Worm (Caenorhabditis elegans): ENCODE data around the gene pqn-68.

The pqn-68 gene

DNA sequence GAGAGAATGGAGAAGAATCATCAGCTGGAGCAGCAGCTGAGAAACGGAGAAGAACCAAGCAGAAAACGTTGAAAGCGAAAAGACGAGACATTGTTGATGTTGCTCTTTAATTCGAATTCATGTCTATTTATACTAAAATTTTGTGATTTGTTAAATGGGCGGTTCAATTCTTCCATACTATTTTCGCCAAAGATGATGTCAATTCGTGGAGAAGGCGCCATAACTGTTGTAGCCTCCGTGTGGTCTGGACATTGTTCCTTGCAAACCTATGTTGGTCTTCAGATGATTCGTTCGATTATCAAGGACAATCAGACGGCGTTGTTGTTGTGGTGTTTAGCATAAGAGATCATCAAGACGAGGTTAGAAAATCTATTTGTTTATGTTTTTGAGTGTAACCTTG, 45.0 kb downstream of the pqn-68 start, which contains the start of gene far-3:
Gene far-3 (minus strand): TSS at position 101 of the 400 bp plus-strand sequence.
- TF ChIP-seq ceh-9 (tag; optimal IDR thresholded peaks at IDR 0.05) (no peak), lin-11 (tag; optimal IDR thresholded peaks at IDR 0.05) (no peak), unc-86 (tag; optimal IDR thresholded peaks at IDR 0.05) (no peak), nfya-1 (tag; optimal IDR thresholded peaks at IDR 0.05) (no peak), eyg-1 (tag; optimal IDR thresholded peaks at IDR 0.05) (no peak), fkh-6 (tag; optimal IDR thresholded peaks at IDR 0.05) (no peak), fkh-10 (GFP tag; optimal IDR thresholded peaks at IDR 0.05) (no peak), hlh-6 (tag; optimal IDR thresholded peaks at IDR 0.05) (no peak), ttx-3 (tag; optimal IDR thresholded peaks at IDR 0.05) (no peak), pat-9 (tag; optimal IDR thresholded peaks at IDR 0.05) (no peak)

DNA sequence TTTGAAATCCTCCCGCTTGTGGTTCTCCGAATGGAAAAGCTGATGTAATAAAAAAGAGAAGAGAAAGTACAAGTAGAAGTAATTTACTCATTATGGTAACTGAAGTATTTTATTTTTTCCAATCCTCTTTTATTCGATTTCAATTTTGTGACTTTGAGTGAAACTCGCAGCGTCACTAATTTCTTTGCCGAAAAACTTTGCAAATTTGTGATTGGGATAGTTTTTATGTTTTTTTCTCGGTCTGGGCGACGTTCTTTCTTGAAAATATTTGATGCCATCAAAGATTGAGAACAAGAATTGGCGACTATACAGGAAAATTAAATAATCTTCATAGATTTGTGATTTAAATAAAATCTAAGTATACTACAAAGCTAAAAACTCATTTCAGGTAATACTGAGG, 47.1 kb downstream of the pqn-68 start, which contains the start of gene far-4:
Gene far-4 (minus strand): TSS at position 101 of the 400 bp plus-strand sequence.
- TF ChIP-seq eyg-1 (tag; optimal IDR thresholded peaks at IDR 0.05) (no peak), ceh-48 (tag; optimal IDR thresholded peaks at IDR 0.05) (no peak), sox-4 (tag; optimal IDR thresholded peaks at IDR 0.05) (no peak), ahr-1 (tag; optimal IDR thresholded peaks at IDR 0.05) (no peak), F13H6.1 (tag; optimal IDR thresholded peaks at IDR 0.05) (no peak), unc-42 (tag; optimal IDR thresholded peaks at IDR 0.05) (no peak), ama-1 (optimal IDR thresholded peaks at IDR 0.05) (no peak), ceh-19 (GFP tag; optimal IDR thresholded peaks at IDR 0.05) (no peak), ceh-14 (tag; optimal IDR thresholded peaks at IDR 0.05) (no peak), fkh-6 (tag; optimal IDR thresholded peaks at IDR 0.05) (no peak), ceh-24 (tag; optimal IDR thresholded peaks at IDR 0.05) (no peak), ceh-34 (tag; optimal IDR thresholded peaks at IDR 0.05) (no peak), gmeb-2 (tag; optimal IDR thresholded peaks at IDR 0.05) (no peak), madf-2 (tag; optimal IDR thresholded peaks at IDR 0.05) (no peak), T23F11.4 (GFP tag; optimal IDR thresholded peaks at IDR 0.05) (no peak), ceh-22 (tag; optimal IDR thresholded peaks at IDR 0.05) (no peak), syd-9 (tag; optimal IDR thresholded peaks at IDR 0.05) (no peak), nfya-1 (tag; optimal IDR thresholded peaks at IDR 0.05) (no peak)

DNA sequence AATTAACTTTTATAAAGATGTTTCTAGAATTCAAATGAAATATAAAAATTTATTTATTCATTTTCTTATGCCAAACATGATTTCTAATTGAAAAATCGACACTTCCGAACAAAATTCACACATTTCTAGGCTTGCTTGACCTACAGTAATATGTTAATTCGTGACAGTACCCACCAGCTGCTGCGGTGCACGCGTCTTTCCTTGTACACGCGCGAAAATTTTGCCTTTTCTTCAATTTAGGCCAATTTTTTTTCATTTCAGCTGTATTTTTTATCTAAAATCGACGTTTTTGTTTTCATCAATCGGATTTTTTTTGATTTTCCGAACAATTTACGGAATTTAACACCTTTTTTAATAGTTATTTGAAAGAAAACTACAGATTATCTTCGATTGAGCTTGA, 47.6 kb downstream of the pqn-68 start:
- no peak for TF ChIP-seq hlh-8 (tag; optimal IDR thresholded peaks at IDR 0.05)
- TF ChIP-seq unc-86 (tag; optimal IDR thresholded peaks at IDR 0.05) = no peak
- no peak for TF ChIP-seq dve-1 (tag; optimal IDR thresholded peaks at IDR 0.05)
- TF ChIP-seq F13H6.1 (tag; optimal IDR thresholded peaks at IDR 0.05) = no peak
- TF ChIP-seq ceh-19 (GFP tag; optimal IDR thresholded peaks at IDR 0.05) = no peak
- TF ChIP-seq C08G9.2 (tag; optimal IDR thresholded peaks at IDR 0.05) = no peak
- no peak for TF ChIP-seq ama-1 (optimal IDR thresholded peaks at IDR 0.05)
- no peak for TF ChIP-seq pag-3 (tag; optimal IDR thresholded peaks at IDR 0.05; ENCODE audit: borderline replicate concordance)
- TF ChIP-seq fax-1 (tag; optimal IDR thresholded peaks at IDR 0.05) = no peak
- no peak for TF ChIP-seq lin-11 (tag; optimal IDR thresholded peaks at IDR 0.05)
- no peak for TF ChIP-seq ceh-2 (tag; optimal IDR thresholded peaks at IDR 0.05)
- TF ChIP-seq K09A11.1 (tag; optimal IDR thresholded peaks at IDR 0.05; ENCODE audit: insufficient read depth) = no peak
- TF ChIP-seq tbx-2 (tag; optimal IDR thresholded peaks at IDR 0.05) = no peak
- no peak for TF ChIP-seq elt-4 (tag; optimal IDR thresholded peaks at IDR 0.05)
- TF ChIP-seq pqm-1 (tag; optimal IDR thresholded peaks at IDR 0.05) = no peak
- no peak for TF ChIP-seq ets-4 (tag; optimal IDR thresholded peaks at IDR 0.05)
- no peak for TF ChIP-seq ceh-31 (tag; optimal IDR thresholded peaks at IDR 0.05)
- no peak for TF ChIP-seq hlh-6 (tag; optimal IDR thresholded peaks at IDR 0.05)
- no peak for TF ChIP-seq ceh-18 (tag; optimal IDR thresholded peaks at IDR 0.05)
- TF ChIP-seq sox-2 (GFP tag; IDR thresholded peaks at IDR 0.05) = no peak

All from whole organism, late embryonic.